Fruit fly (Drosophila melanogaster) whole organism, embryonic: Measurements from ENCODE around the gene CG10874.

Experiments used
- Abd-B ChIP-seq: fragments of 200-800 bp; sonication (Bioruptor generic); optimal IDR thresholded peaks from 2 replicates; lab custom pipeline; 2018; ENCODE audit warnings: missing biosample characterization, mild to moderate bottlenecking, missing genetic modification characterization, moderate library complexity
- Antp ChIP-seq: fragments of 200-800 bp; sonication (Bioruptor generic); optimal IDR thresholded peaks from 3 replicates; lab custom pipeline; 2016; ENCODE audit warnings: missing biosample characterization, missing genetic modification characterization
- Atf-2 ChIP-seq: fragments of 200-800 bp; sonication (Bioruptor generic); optimal IDR thresholded peaks from 2 replicates; lab custom pipeline; 2016; ENCODE audit warnings: missing biosample characterization, missing genetic modification characterization
- Bteb2 ChIP-seq: fragments of 200-800 bp; sonication (Bioruptor generic); optimal IDR thresholded peaks from 2 replicates; lab custom pipeline; 2016; ENCODE audit warnings: missing biosample characterization, missing genetic modification characterization
- CG10209 ChIP-seq: fragments of 200-800 bp; sonication (Bioruptor generic); optimal IDR thresholded peaks from 3 replicates; lab custom pipeline; 2017; ENCODE audit warnings: missing biosample characterization, mild to moderate bottlenecking, missing genetic modification characterization, missing genetic modification reagents
- CG11093 ChIP-seq: fragments of 200-800 bp; sonication (Bioruptor generic); IDR thresholded peaks from 3 replicates; pipeline ENCODE4 v1.3.6; 2022; ENCODE audit warnings: missing biosample characterization, missing genetic modification characterization
- CG13123 ChIP-seq: fragments of 200-800 bp; sonication (Bioruptor generic); optimal IDR thresholded peaks from 2 replicates; lab custom pipeline; 2016; ENCODE audit warnings: missing biosample characterization, missing genetic modification characterization
- CG15011 ChIP-seq: fragments of 200-800 bp; sonication (Bioruptor generic); optimal IDR thresholded peaks from 3 replicates; lab custom pipeline; 2018; ENCODE audit warnings: missing biosample characterization, mild to moderate bottlenecking, missing genetic modification characterization
- CG1602 ChIP-seq: fragments of 200-800 bp; sonication (Bioruptor generic); optimal IDR thresholded peaks from 3 replicates; lab custom pipeline; 2016; ENCODE audit warnings: missing biosample characterization, missing genetic modification characterization
- CG1647 ChIP-seq: fragments of 200-800 bp; sonication (Bioruptor generic); optimal IDR thresholded peaks from 3 replicates; lab custom pipeline; 2016; ENCODE audit warnings: missing biosample characterization, missing genetic modification characterization
- CG16813 ChIP-seq: fragments of 200-800 bp; sonication (Bioruptor generic); IDR thresholded peaks from 3 replicates; pipeline ENCODE4 v1.3.6; 2022; ENCODE audit warnings: missing biosample characterization, missing genetic modification characterization; ENCODE audit not compliant: partially characterized antibody
- CG16863 ChIP-seq: fragments of 200-800 bp; sonication (Bioruptor generic); optimal IDR thresholded peaks from 3 replicates; lab custom pipeline; 2016; ENCODE audit warnings: missing biosample characterization, missing genetic modification characterization
- CG17385 ChIP-seq: fragments of 200-800 bp; sonication (Bioruptor generic); optimal IDR thresholded peaks from 3 replicates; lab custom pipeline; 2018; ENCODE audit warnings: missing biosample characterization, mild to moderate bottlenecking, missing genetic modification characterization
- CG17912 ChIP-seq: fragments of 200-800 bp; sonication (Bioruptor generic); optimal IDR thresholded peaks from 2 replicates; lab custom pipeline; 2018; ENCODE audit warnings: missing biosample characterization, mild to moderate bottlenecking, missing genetic modification characterization
- CG3847 ChIP-seq: fragments of 200-800 bp; sonication (Bioruptor generic); IDR thresholded peaks from 2 replicates; pipeline ENCODE4 v1.3.6; 2022; ENCODE audit warnings: missing biosample characterization, missing genetic modification characterization
- CG3995 ChIP-seq: fragments of 200-800 bp; sonication (Bioruptor generic); optimal IDR thresholded peaks from 3 replicates; lab custom pipeline; 2016; ENCODE audit warnings: missing biosample characterization, missing genetic modification characterization
- CG4360 ChIP-seq: fragments of 200-800 bp; sonication (Bioruptor generic); IDR thresholded peaks from 2 replicates; pipeline ENCODE4 v1.3.6; 2022; ENCODE audit warnings: missing biosample characterization, missing genetic modification characterization
- CG5180 ChIP-seq: fragments of 200-800 bp; sonication (Bioruptor generic); optimal IDR thresholded peaks from 3 replicates; lab custom pipeline; 2017; ENCODE audit warnings: missing biosample characterization, missing genetic modification characterization, mild to moderate bottlenecking, moderate library complexity, missing genetic modification reagents
- CG6689 ChIP-seq: fragments of 200-800 bp; sonication (Bioruptor generic); IDR thresholded peaks from 2 replicates; pipeline ENCODE4 v1.3.6; 2022; ENCODE audit warnings: missing biosample characterization, missing genetic modification characterization
- CG9437 ChIP-seq: fragments of 200-800 bp; sonication (Bioruptor generic); optimal IDR thresholded peaks from 2 replicates; lab custom pipeline; 2018; ENCODE audit warnings: missing biosample characterization, mild to moderate bottlenecking, missing genetic modification characterization
- Camta ChIP-seq: fragments of 200-800 bp; sonication (Bioruptor generic); optimal IDR thresholded peaks from 2 replicates; lab custom pipeline; 2016; ENCODE audit warnings: missing biosample characterization, missing genetic modification characterization
- CoRest ChIP-seq: fragments of 200-800 bp; sonication (Bioruptor generic); optimal IDR thresholded peaks from 3 replicates; lab custom pipeline; 2018; ENCODE audit warnings: missing biosample characterization, mild to moderate bottlenecking, missing genetic modification characterization, moderate library complexity
- Dfd ChIP-seq, 2 experiments: fragments of >200 bp; optimal IDR thresholded peaks; 2 replicates each; lab custom pipeline; 2017; ENCODE audit warnings: missing biosample characterization in 2 of 2, missing genetic modification characterization in 2 of 2
- Dip2 ChIP-seq: fragments of 200-800 bp; sonication (Bioruptor generic); IDR thresholded peaks from 2 replicates; pipeline ENCODE4 v1.3.6; 2022; ENCODE audit warnings: missing biosample characterization, missing genetic modification characterization
- Fer2 ChIP-seq: fragments of 200-800 bp; sonication (Bioruptor generic); optimal IDR thresholded peaks from 2 replicates; lab custom pipeline; 2018; ENCODE audit warnings: missing biosample characterization, mild to moderate bottlenecking, missing genetic modification characterization, moderate library complexity
- Fer3 ChIP-seq: fragments of 200-800 bp; sonication (Bioruptor generic); optimal IDR thresholded peaks from 2 replicates; lab custom pipeline; 2018; ENCODE audit warnings: missing biosample characterization, mild to moderate bottlenecking, missing genetic modification characterization, moderate library complexity
- Jarid2 ChIP-seq: fragments of 200-800 bp; sonication (Bioruptor generic); optimal IDR thresholded peaks from 3 replicates; lab custom pipeline; 2017; ENCODE audit warnings: mild to moderate bottlenecking, missing biosample characterization, missing genetic modification reagents, missing genetic modification characterization
- Poxn ChIP-seq: fragments of 200-800 bp; sonication (Bioruptor generic); IDR thresholded peaks from 2 replicates; pipeline ENCODE4 v1.3.6; 2022; ENCODE audit warnings: missing biosample characterization, missing genetic modification characterization
- Six4 ChIP-seq: fragments of 200-800 bp; sonication (Bioruptor generic); optimal IDR thresholded peaks from 2 replicates; lab custom pipeline; 2016; ENCODE audit warnings: missing biosample characterization, missing genetic modification characterization
- Usf ChIP-seq: fragments of 200-800 bp; sonication (Bioruptor generic); optimal IDR thresholded peaks from 2 replicates; lab custom pipeline; 2017; ENCODE audit warnings: missing genotype, missing biosample characterization, missing genetic modification characterization
- Vsx1 ChIP-seq: fragments of 200-800 bp; sonication (Bioruptor generic); optimal IDR thresholded peaks from 2 replicates; lab custom pipeline; 2017; ENCODE audit warnings: missing biosample characterization, mild to moderate bottlenecking, missing genetic modification characterization, missing genetic modification reagents
- Xbp1 ChIP-seq: fragments of 200-800 bp; sonication (Bioruptor generic); optimal IDR thresholded peaks from 3 replicates; lab custom pipeline; 2016; ENCODE audit warnings: missing biosample characterization, mild to moderate bottlenecking, missing genetic modification characterization
- dysf ChIP-seq: fragments of 200-800 bp; sonication (Bioruptor generic); IDR thresholded peaks from 3 replicates; pipeline ENCODE4 v1.3.6; 2022; ENCODE audit warnings: missing biosample characterization, missing genetic modification characterization
- en ChIP-seq: fragments of 200-800 bp; sonication (Bioruptor generic); optimal IDR thresholded peaks from 2 replicates; lab custom pipeline; 2016; ENCODE audit warnings: missing biosample characterization, missing genetic modification characterization
- esg ChIP-seq: fragments of 200-800 bp; sonication (Bioruptor generic); conservative IDR thresholded peaks from 2 replicates; pipeline ENCODE4 v1.3.6; 2022; ENCODE audit warnings: missing biosample characterization, missing genetic modification characterization
- gce ChIP-seq: fragments of 200-800 bp; sonication (Bioruptor generic); IDR thresholded peaks from 3 replicates; pipeline ENCODE4 v1.3.6; 2022; ENCODE audit warnings: missing biosample characterization, missing genetic modification characterization
- gcm ChIP-seq: fragments of 200-800 bp; sonication (Bioruptor generic); optimal IDR thresholded peaks from 2 replicates; lab custom pipeline; 2019; ENCODE audit warnings: missing biosample characterization, mild to moderate bottlenecking, missing genetic modification characterization, moderate library complexity
- gro ChIP-seq: fragments of 200-800 bp; sonication (Bioruptor generic); optimal IDR thresholded peaks from 2 replicates; lab custom pipeline; 2016; ENCODE audit warnings: missing biosample characterization, missing genetic modification characterization
- gt ChIP-seq: fragments of 200-800 bp; sonication (Bioruptor generic); IDR thresholded peaks from 2 replicates; pipeline ENCODE4 v1.3.6; 2022; ENCODE audit warnings: missing biosample characterization, missing genetic modification characterization
- hkb ChIP-seq, 2 experiments: fragments of 200-800 bp in 1 of 2; fragments of >200 bp in 1 of 2; sonication (Bioruptor generic) in 1 of 2; IDR thresholded peaks in 1 of 2; optimal IDR thresholded peaks in 1 of 2; 2 replicates each; pipeline versions ENCODE4 v1.3.6 to Lab custom; 2017 to 2022; ENCODE audit warnings: missing biosample characterization in 1 of 2, missing genetic modification characterization in 1 of 2
- kah ChIP-seq: fragments of 200-800 bp; sonication (Bioruptor generic); optimal IDR thresholded peaks from 2 replicates; lab custom pipeline; 2018; ENCODE audit warnings: missing biosample characterization, mild to moderate bottlenecking, missing genetic modification characterization
- nerfin-1 ChIP-seq: fragments of 200-800 bp; sonication (Bioruptor generic); optimal IDR thresholded peaks from 3 replicates; lab custom pipeline; 2019; ENCODE audit warnings: missing biosample characterization, mild to moderate bottlenecking, missing genetic modification characterization, moderate library complexity
- sens ChIP-seq: fragments of 200-800 bp; sonication (Bioruptor generic); peaks from one replicate; lab custom pipeline; 2016; ENCODE audit warnings: missing biosample characterization, missing genetic modification characterization
- ssp ChIP-seq: fragments of 200-800 bp; sonication (Bioruptor generic); IDR thresholded peaks from 2 replicates; pipeline ENCODE4 v1.3.6; 2022; ENCODE audit warnings: missing biosample characterization, missing genetic modification characterization
- tx ChIP-seq: fragments of 200-800 bp; sonication (Bioruptor generic); optimal IDR thresholded peaks from 2 replicates; lab custom pipeline; 2016; ENCODE audit warnings: missing biosample characterization, missing genetic modification characterization
- unpg ChIP-seq: fragments of 200-800 bp; sonication (Bioruptor generic); optimal IDR thresholded peaks from 3 replicates; lab custom pipeline; 2018; ENCODE audit warnings: missing biosample characterization, mild to moderate bottlenecking, missing genetic modification characterization, moderate library complexity
- usp ChIP-seq: fragments of >200 bp; optimal IDR thresholded peaks from 2 replicates; lab custom pipeline; 2017; ENCODE audit warnings: missing biosample characterization, missing genetic modification characterization
- vfl ChIP-seq: fragments of 200-800 bp; sonication (Bioruptor generic); optimal IDR thresholded peaks from 2 replicates; lab custom pipeline; 2016; ENCODE audit warnings: missing biosample characterization, missing genetic modification characterization
- zen2 ChIP-seq: fragments of 200-800 bp; sonication (Bioruptor generic); IDR thresholded peaks from 3 replicates; pipeline ENCODE4 v1.3.6; 2022; ENCODE audit warnings: missing biosample characterization, missing genetic modification characterization; ENCODE audit not compliant: partially characterized antibody

The CG10874 gene

DNA sequence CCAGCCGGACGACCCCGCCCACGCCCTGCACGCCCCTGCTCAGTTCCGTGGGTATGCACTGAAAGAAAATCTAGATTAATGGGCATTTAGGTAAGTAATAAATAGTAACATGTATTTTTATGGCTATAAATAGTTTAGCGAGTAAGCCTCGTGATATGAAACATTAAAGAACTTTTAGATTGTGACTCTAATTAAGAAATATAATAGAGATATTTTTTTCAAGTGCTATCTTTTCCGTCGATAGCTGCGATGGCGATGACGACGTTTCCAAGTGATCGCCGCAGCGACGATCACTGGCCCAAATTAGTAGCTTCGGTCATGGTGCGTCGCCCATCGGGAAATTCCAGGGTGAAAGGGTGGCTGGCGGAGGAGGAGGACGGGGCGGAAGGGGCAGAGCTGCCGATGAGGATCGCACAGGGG lies 12.1 kb downstream of the CG10874 start (continued):
- TF ChIP-seq Abd-B, result peak; percentile 85
- peak; percentile 95 for TF ChIP-seq unpg (GFP tag; lab: Kevin White, UChicago)
- peak; percentile 50 for TF ChIP-seq gro (GFP tag; lab: Kevin White, UChicago)
- TF ChIP-seq kah (GFP tag; lab: Kevin White, UChicago), result peak; percentile 87

DNA sequence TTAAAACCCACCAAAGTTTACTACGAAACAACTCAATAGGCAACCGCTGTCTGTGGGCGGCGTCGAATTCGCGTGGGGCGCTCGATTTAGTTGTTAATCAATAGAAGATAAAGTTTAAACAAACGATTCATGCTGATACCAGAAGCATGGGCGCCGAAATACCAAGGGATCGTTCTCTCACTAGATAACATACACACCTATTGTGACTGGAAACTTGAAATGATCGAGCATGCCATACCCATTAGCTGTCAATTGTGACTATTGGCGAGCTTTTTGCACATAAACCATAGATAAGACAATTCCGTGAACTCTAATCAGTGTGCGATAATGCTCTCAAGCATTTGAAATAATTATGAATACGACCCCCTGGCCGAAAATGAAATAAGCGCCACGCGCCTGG lies 12.8 kb downstream of the CG10874 start:
- TF ChIP-seq nerfin-1 (tag; lab: Kevin White, UChicago) (peak; percentile 59), CG5180 (GFP tag; lab: Kevin White, UChicago) (peak; percentile 38), CG11093 (GFP tag; lab: Robert Waterston, UW) (peak; percentile 61; the same call in 1 of the 3 replicates), CG17912 (GFP tag; lab: Kevin White, UChicago) (no peak), Antp (peak; percentile 90), CG16813 (no peak), CG3847 (peak; percentile 80), CG1647 (GFP tag; lab: Kevin White, UChicago) (peak; percentile 81), esg (peak; percentile 59; the same call in 1 of the 2 replicates), Jarid2 (GFP tag; lab: Kevin White, UChicago) (peak; percentile 39), CoRest (tag; lab: Kevin White, UChicago) (peak; percentile 84), Poxn (no peak), Usf (GFP tag; lab: Kevin White, UChicago) (peak; percentile 28), sens (GFP tag; lab: Kevin White, UChicago) (peak; percentile 87), CG3995 (peak; percentile 37), dysf (GFP tag; lab: Robert Waterston, UW) (peak; percentile 86), Fer2 (peak; percentile 20), CG9437 (GFP tag; lab: Kevin White, UChicago) (peak; percentile 33), CG4360 (no peak), Camta (peak; percentile 45), Dfd (GFP tag; optimal IDR thresholded peaks at IDR 0.05; lab: Kevin White, UChicago) (no peak), Six4 (GFP tag; lab: Kevin White, UChicago) (peak; percentile 19), CG15011 (peak; percentile 29), Fer3 (peak; percentile 80), ssp (GFP tag; lab: Robert Waterston, UW) (peak; percentile 49), Bteb2 (GFP tag; lab: Kevin White, UChicago) (peak; percentile 60), en (GFP tag; lab: Kevin White, UChicago) (peak; percentile 15), tx (peak; percentile 79), zen2 (GFP tag; lab: Robert Waterston, UW) (no peak), usp (GFP tag; lab: Kevin White, UChicago) (no peak), hkb (optimal IDR thresholded peaks at IDR 0.05; lab: Kevin White, UChicago) (no peak), hkb (GFP tag; IDR thresholded peaks at IDR 0.05; lab: Robert Waterston, UW) (peak; percentile 73), vfl (GFP tag; lab: Kevin White, UChicago) (peak; percentile 42), Xbp1 (GFP tag; lab: Kevin White, UChicago) (peak; percentile 82), CG1602 (GFP tag; lab: Kevin White, UChicago) (peak; percentile 40), CG16863 (GFP tag; lab: Kevin White, UChicago) (peak; percentile 60), CG10209 (GFP tag; lab: Kevin White, UChicago) (peak; percentile 77), gt (GFP tag; lab: Robert Waterston, UW) (0 out of 2 replicates have a peak, but pooled peaks have one; percentile 20), gcm (GFP tag; lab: Kevin White, UChicago) (peak; percentile 18), gce (GFP tag; lab: Robert Waterston, UW) (no peak), Vsx1 (peak; percentile 8), Dip2 (GFP tag; lab: Robert Waterston, UW) (no peak), CG13123 (peak; percentile 34), CG6689 (GFP tag; lab: Robert Waterston, UW) (peak; percentile 58), Atf-2 (GFP tag; lab: Kevin White, UChicago) (peak; percentile 71), gro (GFP tag; lab: Kevin White, UChicago) (peak; percentile 90), CG17385 (peak; percentile 54)
